Worm (Caenorhabditis elegans) whole organism, young adult: Measurements from ENCODE around the gene C01G10.18.

Experiments used
- F39B2.1 ChIP-seq: fragments of 200-800 bp; sonication (Bioruptor generic); IDR thresholded peaks from 2 replicates; pipeline ENCODE4 v1.3.6; 2022; ENCODE audit warnings: missing genetic modification reagents, missing genetic modification characterization, missing compliant biosample characterization
- Y56A3A.18 ChIP-seq: fragments of 200-800 bp; sonication (Bioruptor generic); IDR thresholded peaks from 2 replicates; pipeline ENCODE4 v1.3.6; 2022; ENCODE audit warnings: missing genetic modification reagents, missing genetic modification characterization, missing compliant biosample characterization
- ZK185.1 ChIP-seq: sonication (generic microtip); optimal IDR thresholded peaks from 2 replicates; lab custom pipeline; 2016; ENCODE audit warnings: mild to moderate bottlenecking, missing genetic modification characterization, missing compliant biosample characterization; ENCODE audit not compliant: poor library complexity, severe bottlenecking
- ceh-58 ChIP-seq: fragments of 200-800 bp; sonication (Bioruptor generic); IDR thresholded peaks from 2 replicates; pipeline ENCODE4 v1.3.6; 2022; ENCODE audit warnings: missing genetic modification characterization, missing compliant biosample characterization
- die-1 ChIP-seq: sonication (generic microtip); optimal IDR thresholded peaks from 2 replicates; lab custom pipeline; 2016; ENCODE audit warnings: missing genotype, mild to moderate bottlenecking, missing genetic modification characterization, missing compliant biosample characterization
- pha-4 ChIP-seq: fragments of 150-350 bp; sonication (generic microtip); optimal IDR thresholded peaks from 2 replicates; lab custom pipeline; 2014; ENCODE audit warnings: missing biosample characterization, missing genetic modification reagents, missing genetic modification characterization
- rec-8 ChIP-seq, 2 experiments: sonication (generic microtip); optimal IDR thresholded peaks; 2 replicates each; lab custom pipeline; 2016; ENCODE audit warnings: mild to moderate bottlenecking in 2 of 2, missing genetic modification characterization in 2 of 2, missing genetic modification reagents in 2 of 2, missing genotype in 2 of 2, missing biosample characterization in 1 of 2, missing compliant biosample characterization in 1 of 2, moderate library complexity in 1 of 2
- snpc-4 ChIP-seq, 5 experiments: fragments of 150-350 bp in 1 of 5; sonication (generic microtip) in 4 of 5; optimal IDR thresholded peaks; 2 replicates each; lab custom pipeline; 2014 to 2018; ENCODE audit warnings: missing genetic modification characterization in 5 of 5, missing biosample characterization in 3 of 5, antibody characterized with exemption in 2 of 5, mild to moderate bottlenecking in 2 of 5, missing compliant biosample characterization in 2 of 5, missing genotype in 2 of 5, moderate library complexity in 2 of 5, missing genetic modification reagents in 1 of 5
- tbx-9 ChIP-seq: sonication (generic microtip); optimal IDR thresholded peaks from 2 replicates; lab custom pipeline; 2016; ENCODE audit warnings: borderline replicate concordance, missing genetic modification characterization, inconsistent platforms, missing compliant biosample characterization
- unc-62 ChIP-seq: fragments of 150-350 bp; optimal IDR thresholded peaks from 2 replicates; lab custom pipeline; 2014; ENCODE audit warnings: missing biosample characterization, missing genetic modification reagents, missing genetic modification characterization
- ztf-18 ChIP-seq: sonication (generic microtip); optimal IDR thresholded peaks from 2 replicates; lab custom pipeline; 2016; ENCODE audit warnings: missing genotype, mild to moderate bottlenecking, missing genetic modification characterization, missing compliant biosample characterization
- ztf-22 ChIP-seq: fragments of 200-800 bp; sonication (Bioruptor generic); optimal IDR thresholded peaks from 2 replicates; lab custom pipeline; 2018; ENCODE audit warnings: mild to moderate bottlenecking, missing genetic modification characterization, moderate library complexity, missing compliant biosample characterization
- ztf-28 ChIP-seq: fragments of 200-800 bp; sonication (Bioruptor generic); IDR thresholded peaks from 2 replicates; pipeline ENCODE4 v1.3.6; 2022; ENCODE audit warnings: missing genetic modification reagents, missing genetic modification characterization, missing compliant biosample characterization

- TF ChIP-seq Y56A3A.18 (no peak), snpc-4 (GFP tag; optimal IDR thresholded peaks at IDR 0.05; lab: Kevin White, UChicago) (no peak), snpc-4 (tag; optimal IDR thresholded peaks at IDR 0.05; lab: Kevin White, UChicago) (no peak), F39B2.1 (no peak), ztf-22 (GFP tag; lab: Kevin White, UChicago) (no peak), unc-62 (GFP tag; lab: Kevin White, UChicago) (no peak), ztf-18 (no peak), ceh-58 (GFP tag; lab: Robert Waterston, UW) (no peak), die-1 (tag; lab: Kevin White, UChicago) (no peak), ztf-28 (GFP tag; lab: Robert Waterston, UW) (no peak), tbx-9 (no peak), pha-4 (no peak), rec-8 (tag; optimal IDR thresholded peaks at IDR 0.05; lab: Kevin White, UChicago) (no peak), ZK185.1 (tag; lab: Kevin White, UChicago) (no peak)
Observed at ce11 chrV:15056346-15056839, 32.1 kb downstream of the C01G10.18 start.
